Worm (Caenorhabditis elegans): ENCODE data around the gene srsx-38.

Gene srsx-38

DNA sequence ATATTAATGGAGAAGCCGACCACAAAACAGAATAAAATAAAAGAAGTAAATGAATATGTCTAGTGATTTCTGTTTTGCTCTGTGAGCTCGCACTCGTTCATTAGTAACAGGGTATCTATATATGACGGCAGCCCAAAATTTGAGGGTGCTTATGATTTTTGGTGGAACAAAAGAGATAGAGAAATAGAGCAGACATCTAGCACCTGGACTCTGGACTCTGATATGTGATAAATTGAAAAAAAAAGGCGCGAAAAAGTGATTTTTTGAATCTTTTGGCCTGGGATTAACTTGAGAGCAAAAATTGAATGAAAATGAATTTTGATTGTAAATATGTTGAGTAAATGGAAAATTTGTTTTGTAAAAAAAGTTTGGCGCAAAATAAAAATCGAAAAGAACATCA, 30.7 kb downstream of the srsx-38 start, which contains the start of gene nhr-283:
nhr-283 (minus strand) TSS at position 101 of the 400 bp plus-strand sequence.
- TF ChIP-seq ccch-3 (GFP tag; optimal IDR thresholded peaks at IDR 0.05) (no peak), hmg-1.2 (GFP tag; IDR thresholded peaks at IDR 0.05) (no peak), lin-26 (GFP tag; IDR thresholded peaks at IDR 0.05) (no peak), B0019.2 (GFP tag; conservative IDR thresholded peaks at IDR 0.05) (no peak)

DNA sequence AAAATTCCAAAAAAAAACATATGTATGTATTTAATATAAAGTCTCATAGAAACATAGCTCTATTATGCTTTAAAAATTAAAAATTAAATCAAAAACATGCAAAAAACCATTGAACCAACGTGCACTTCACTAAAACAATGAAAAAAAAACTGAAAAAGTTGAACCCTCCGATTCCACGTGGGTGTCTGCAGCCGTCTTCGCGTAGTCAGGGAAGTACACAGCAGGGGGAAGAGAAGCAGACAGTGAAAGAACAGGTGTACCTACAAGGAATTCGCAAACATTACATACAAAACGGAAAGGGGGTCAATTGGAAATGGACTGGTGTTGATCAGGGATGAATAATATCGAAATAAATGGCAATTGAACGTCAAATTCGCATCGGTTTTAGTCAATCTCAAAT, 33.4 kb downstream of the srsx-38 start:
- no peak for TF ChIP-seq aptf-2 (GFP tag; conservative IDR thresholded peaks at IDR 0.05)
- TF ChIP-seq attf-3 (GFP tag; conservative IDR thresholded peaks at IDR 0.05): no peak

DNA sequence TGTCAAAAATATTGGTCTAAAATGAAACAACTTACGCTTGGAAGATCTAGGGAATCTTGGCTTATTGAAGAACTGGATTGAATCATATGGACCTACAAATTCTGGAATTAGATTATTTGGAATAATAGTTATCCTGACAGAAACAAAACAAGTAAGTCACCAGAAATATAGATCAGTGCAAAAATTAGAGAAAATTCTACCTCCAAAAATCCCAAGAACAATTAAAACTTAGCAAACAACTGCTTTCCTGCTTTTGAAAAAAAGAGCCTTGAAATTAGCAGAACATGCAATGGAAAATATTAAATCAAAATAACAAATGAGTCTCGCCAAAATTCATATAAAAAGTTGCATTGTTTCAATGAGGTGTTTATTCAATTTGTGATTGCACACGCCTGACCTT, 34.2 kb downstream of the srsx-38 start, which contains the start of gene nhr-60:
nhr-60 (minus strand) TSS at position 101 of the 400 bp plus-strand sequence.
- TF ChIP-seq fkh-3 (tag; optimal IDR thresholded peaks at IDR 0.05) (no peak), F39B2.1 (GFP tag; IDR thresholded peaks at IDR 0.05) (no peak), B0035.1 (tag; optimal IDR thresholded peaks at IDR 0.05) (no peak), egrh-3 (GFP tag; IDR thresholded peaks at IDR 0.05) (no peak), sea-2 (GFP tag; IDR thresholded peaks at IDR 0.05) (no peak), nfyb-1 (GFP tag; IDR thresholded peaks at IDR 0.05) (no peak), him-1 (tag; optimal IDR thresholded peaks at IDR 0.05) (no peak), Y95B8A.8 (GFP tag; IDR thresholded peaks at IDR 0.05) (no peak), K11D2.4 (GFP tag; IDR thresholded peaks at IDR 0.05) (no peak), lag-1 (GFP tag; IDR thresholded peaks at IDR 0.05) (no peak), ceh-91 (GFP tag; IDR thresholded peaks at IDR 0.05) (no peak)

DNA sequence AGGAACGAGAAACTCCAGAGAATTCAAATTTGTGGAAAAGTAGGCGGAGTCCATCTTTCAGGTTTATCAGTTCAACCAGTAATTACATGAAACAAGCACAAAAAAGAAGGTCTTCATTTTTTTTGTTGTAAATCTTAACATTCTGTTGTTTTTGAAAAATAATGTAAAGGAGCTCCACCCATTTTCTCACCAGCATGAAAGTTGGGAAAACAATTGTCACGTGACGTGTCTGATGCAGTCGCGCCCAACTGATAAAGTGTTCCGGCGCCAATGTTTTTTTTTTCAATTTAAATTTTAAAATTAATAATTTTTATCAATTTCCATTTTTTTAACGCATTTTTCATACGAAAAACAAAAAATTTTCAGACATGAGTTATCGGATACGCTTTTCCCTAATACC, 38.2 kb downstream of the srsx-38 start, which contains the start of gene F57A10.4:
F57A10.4 (plus strand) TSS at position 367 of the 400 bp plus-strand sequence.
- peak; percentile 29; the same call in 1 of the 2 replicates for TF ChIP-seq ceh-91 (GFP tag; IDR thresholded peaks at IDR 0.05)
- TF ChIP-seq rec-8 (tag; optimal IDR thresholded peaks at IDR 0.05): no peak
- no peak for TF ChIP-seq F52B5.7 (tag; optimal IDR thresholded peaks at IDR 0.05)
- no peak for TF ChIP-seq K12H6.12 (tag; optimal IDR thresholded peaks at IDR 0.05)
- no peak for TF ChIP-seq nhr-120 (GFP tag; IDR thresholded peaks at IDR 0.05)
- TF ChIP-seq madf-6 (GFP tag; IDR thresholded peaks at IDR 0.05): peak; percentile 38; the same call in 1 of the 2 replicates
- TF ChIP-seq F23B12.7 (tag; optimal IDR thresholded peaks at IDR 0.05; ENCODE audit: insufficient read depth): no peak
- no peak for TF ChIP-seq Y56A3A.18 (GFP tag; IDR thresholded peaks at IDR 0.05)
- TF ChIP-seq D2030.7 (GFP tag; IDR thresholded peaks at IDR 0.05): peak; percentile 46; the same call in 1 of the 2 replicates
- no peak for TF ChIP-seq attf-6 (GFP tag; IDR thresholded peaks at IDR 0.05)
- no peak for TF ChIP-seq sdz-38 (tag; optimal IDR thresholded peaks at IDR 0.05)
- peak; percentile 35 for TF ChIP-seq ztf-18 (tag; optimal IDR thresholded peaks at IDR 0.05)
- TF ChIP-seq unc-130 (GFP tag; optimal IDR thresholded peaks at IDR 0.05): no peak
- no peak for TF ChIP-seq C06A6.2 (GFP tag; conservative IDR thresholded peaks at IDR 0.05)
- no peak for TF ChIP-seq F49E8.2 (tag; optimal IDR thresholded peaks at IDR 0.05; ENCODE audit: insufficient read depth)
- peak; percentile 85 for TF ChIP-seq ceh-100 (GFP tag; IDR thresholded peaks at IDR 0.05)
- no peak for TF ChIP-seq T26A5.8 (tag; optimal IDR thresholded peaks at IDR 0.05)
- TF ChIP-seq mcd-1 (GFP tag; IDR thresholded peaks at IDR 0.05): peak; percentile 36; the same call in 1 of the 2 replicates
- no peak for TF ChIP-seq lsl-1 (GFP tag; optimal IDR thresholded peaks at IDR 0.05)
- TF ChIP-seq hmg-20 (GFP tag; IDR thresholded peaks at IDR 0.05): no peak
- no peak for TF ChIP-seq attf-5 (GFP tag; optimal IDR thresholded peaks at IDR 0.05)
- no peak for TF ChIP-seq ztf-22 (GFP tag; optimal IDR thresholded peaks at IDR 0.05)
- peak; percentile 45 for TF ChIP-seq efl-1 (GFP tag; optimal IDR thresholded peaks at IDR 0.05)
- TF ChIP-seq mel-28 (tag; optimal IDR thresholded peaks at IDR 0.05; ENCODE audit: borderline replicate concordance): no peak
